Worm (Caenorhabditis elegans) whole organism, late embryonic: ENCODE results near the gene col-34.
"Not testable (repeated sequence)": the region's sequence is repeated elsewhere in the genome, so short reads cannot be mapped to it uniquely, and the experiment has no call there.

Source experiments
- gmeb-2 ChIP-seq: sonication (generic microtip); optimal IDR thresholded peaks from 2 replicates; lab custom pipeline; 2016; ENCODE audit warnings: missing genetic modification characterization, inconsistent platforms, missing compliant biosample characterization
- odd-2 ChIP-seq: sonication (generic microtip); optimal IDR thresholded peaks from 2 replicates; lab custom pipeline; 2017; ENCODE audit warnings: antibody characterized with exemption, mild to moderate bottlenecking, missing genetic modification characterization, missing compliant biosample characterization
- zip-5 ChIP-seq: sonication (generic microtip); optimal IDR thresholded peaks from 2 replicates; lab custom pipeline; 2016; ENCODE audit warnings: missing genetic modification characterization, missing compliant biosample characterization

The col-34 gene

DNA sequence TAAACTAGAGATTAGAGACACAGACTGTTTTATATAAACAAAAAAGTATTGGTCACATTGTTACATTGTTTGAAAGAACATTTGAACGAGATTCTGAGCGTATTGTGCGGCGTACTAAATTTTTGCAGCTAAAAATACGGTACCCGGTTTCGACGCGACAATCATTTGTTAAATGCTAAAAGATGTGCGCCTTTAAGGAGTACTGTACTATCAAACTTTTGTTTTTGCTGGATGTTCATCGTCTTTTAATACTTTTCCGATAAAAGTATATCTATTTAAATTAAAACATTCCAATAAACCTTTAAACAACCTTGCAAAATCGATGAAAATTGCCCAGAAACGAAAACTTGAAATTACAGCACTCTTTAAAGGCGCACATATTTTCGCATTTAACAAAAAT lies 47.7 kb downstream of the col-34 start, which contains the start of gene K06B9.6:
K06B9.6 (minus strand) TSS at position 101 of the 400 bp plus-strand sequence.
- not testable (repeated sequence) for TF ChIP-seq gmeb-2 (tag; lab: Kevin White, UChicago); odd-2; zip-5 (tag; lab: Kevin White, UChicago)
